Worm (Caenorhabditis elegans) whole organism, L3 larva: ENCODE measurements around the gene T01D3.3.

Experiments used
- elt-3 ChIP-seq, 3 experiments: fragments of 150-350 bp in 1 of 3; sonication (generic microtip) in 2 of 3; optimal IDR thresholded peaks; 2 replicates in 2 of 3; 4 replicates in 1 of 3; lab custom pipeline; 2014 to 2017; ENCODE audit warnings: missing biosample characterization in 3 of 3, missing genetic modification characterization in 3 of 3
- fos-1 ChIP-seq: fragments of 150-350 bp; optimal IDR thresholded peaks from 2 replicates; lab custom pipeline; 2014; ENCODE audit warnings: missing biosample characterization, missing genetic modification characterization
- lin-15B ChIP-seq: fragments of 150-350 bp; optimal IDR thresholded peaks from 2 replicates; lab custom pipeline; 2014; ENCODE audit warnings: missing biosample characterization, missing genetic modification characterization
- mdl-1 ChIP-seq: fragments of 150-350 bp; optimal IDR thresholded peaks from 2 replicates; lab custom pipeline; 2014; ENCODE audit warnings: missing biosample characterization, missing genetic modification characterization
- nhr-76 ChIP-seq: fragments of 150-350 bp; sonication (generic microtip); optimal IDR thresholded peaks from 5 replicates; lab custom pipeline; 2014; ENCODE audit warnings: missing biosample characterization, missing genetic modification characterization
- sea-2 ChIP-seq: fragments of 150-350 bp; sonication (generic microtip); optimal IDR thresholded peaks from 4 replicates; lab custom pipeline; 2014; ENCODE audit warnings: missing biosample characterization, missing genetic modification reagents, missing genetic modification characterization
- snpc-4 ChIP-seq: fragments of 150-350 bp; optimal IDR thresholded peaks from 2 replicates; lab custom pipeline; 2014; ENCODE audit warnings: missing biosample characterization, missing genetic modification characterization
- unc-62 ChIP-seq: fragments of 150-350 bp; sonication (generic microtip); optimal IDR thresholded peaks from 4 replicates; lab custom pipeline; 2014; ENCODE audit warnings: missing biosample characterization, missing genetic modification reagents, missing genetic modification characterization

- TF ChIP-seq fos-1 (no peak), mdl-1 (tag; lab: Kevin White, UChicago) (no peak), lin-15B (no peak), elt-3 (tag; optimal IDR thresholded peaks at IDR 0.05; lab: Kevin White, UChicago) (no peak), unc-62 (GFP tag; lab: Kevin White, UChicago) (no peak), sea-2 (GFP tag; lab: Kevin White, UChicago) (no peak), nhr-76 (tag; lab: Kevin White, UChicago) (no peak), snpc-4 (tag; lab: Kevin White, UChicago) (no peak)
Measured at ce11 chrV:13665089-13665488, 39.0 kb upstream of the T01D3.3 start, which contains the start of gene rde-12.
